Worm (Caenorhabditis elegans) whole organism, L4 larva: Measurements from ENCODE around the gene gldi-5.

ENCODE experiments used
- Y5F2A.4 ChIP-seq: fragments of 200-800 bp; sonication (Bioruptor generic); optimal IDR thresholded peaks from 2 replicates; lab custom pipeline; 2018; ENCODE audit warnings: mild to moderate bottlenecking, missing genetic modification characterization, missing compliant biosample characterization
- dmd-9 ChIP-seq: fragments of 200-800 bp; sonication (Bioruptor generic); IDR thresholded peaks from 2 replicates; pipeline ENCODE4 v1.3.6; 2022; ENCODE audit warnings: missing genetic modification reagents, missing genetic modification characterization, missing compliant biosample characterization
- egl-43 ChIP-seq: fragments of 200-800 bp; sonication (Bioruptor generic); IDR thresholded peaks from 2 replicates; pipeline ENCODE4 v1.3.6; 2022; ENCODE audit warnings: missing genetic modification reagents, missing genetic modification characterization, missing compliant biosample characterization
- fkh-10 ChIP-seq: fragments of 150-350 bp; optimal IDR thresholded peaks from 2 replicates; lab custom pipeline; 2014; ENCODE audit warnings: missing biosample characterization, missing genetic modification reagents, missing genetic modification characterization
- jun-1 ChIP-seq: fragments of 150-350 bp; optimal IDR thresholded peaks from 2 replicates; lab custom pipeline; 2014; ENCODE audit warnings: missing biosample characterization, missing genetic modification reagents, missing genetic modification characterization
- mep-1 ChIP-seq: fragments of 150-350 bp; sonication (generic microtip); optimal IDR thresholded peaks from 3 replicates; lab custom pipeline; 2014; ENCODE audit warnings: missing biosample characterization, missing genetic modification characterization
- nhr-10 ChIP-seq: fragments of 150-350 bp; optimal IDR thresholded peaks from 2 replicates; lab custom pipeline; 2014; ENCODE audit warnings: missing biosample characterization, missing genetic modification characterization
- php-3 ChIP-seq: fragments of 200-800 bp; sonication (Bioruptor generic); IDR thresholded peaks from 2 replicates; pipeline ENCODE4 v1.3.6; 2022; ENCODE audit warnings: missing genetic modification reagents, missing genetic modification characterization, missing compliant biosample characterization
- snpc-4 ChIP-seq: fragments of 150-350 bp; optimal IDR thresholded peaks from 2 replicates; lab custom pipeline; 2014; ENCODE audit warnings: missing biosample characterization, missing genetic modification characterization
- unc-130 ChIP-seq: sonication (generic microtip); optimal IDR thresholded peaks from 2 replicates; lab custom pipeline; 2016; ENCODE audit warnings: missing genetic modification reagents, missing genetic modification characterization, missing compliant biosample characterization

DNA sequence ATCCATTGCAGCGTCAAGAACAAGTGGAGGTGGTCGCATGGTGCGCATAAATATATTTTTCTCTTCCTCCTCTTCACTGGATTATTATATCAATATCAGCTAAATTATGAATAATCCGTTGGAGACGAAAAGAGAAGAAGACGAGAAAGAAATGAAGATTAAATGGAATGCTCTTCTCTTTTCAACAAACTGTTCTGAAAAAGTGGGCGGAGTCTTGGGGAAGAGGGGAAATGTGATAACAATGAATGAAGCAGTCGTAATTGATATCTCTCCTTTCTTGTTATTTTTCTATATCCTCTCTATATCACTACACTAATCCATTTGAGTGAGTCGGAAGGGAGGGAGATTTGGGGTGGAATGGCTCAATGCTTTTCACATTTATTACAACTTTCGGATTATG lies 33.0 kb upstream of the gldi-5 start, which contains the start of gene arcp-1:
- TF ChIP-seq Y5F2A.4 (GFP tag; lab: Kevin White, UChicago) (no peak), mep-1 (tag; lab: Kevin White, UChicago) (no peak), egl-43 (GFP tag; lab: Robert Waterston, UW) (no peak), fkh-10 (no peak), dmd-9 (no peak), unc-130 (GFP tag; lab: Kevin White, UChicago) (no peak), php-3 (GFP tag; lab: Robert Waterston, UW) (no peak), snpc-4 (no peak), jun-1 (tag; lab: Kevin White, UChicago) (no peak), nhr-10 (tag; lab: Kevin White, UChicago) (no peak)
